Fruit fly (Drosophila melanogaster) whole organism, embryonic: ENCODE data around the gene CG6830.

Experiments used
- Abd-B ChIP-seq: fragments of 200-800 bp; sonication (Bioruptor generic); optimal IDR thresholded peaks from 2 replicates; lab custom pipeline; 2018; ENCODE audit warnings: missing biosample characterization, mild to moderate bottlenecking, missing genetic modification characterization, moderate library complexity
- Asciz ChIP-seq: fragments of 200-800 bp; sonication (Bioruptor generic); optimal IDR thresholded peaks from 2 replicates; lab custom pipeline; 2017; ENCODE audit warnings: missing biosample characterization, mild to moderate bottlenecking, missing genetic modification characterization, missing genetic modification reagents
- B-H1 ChIP-seq: fragments of 200-800 bp; sonication (Bioruptor generic); IDR thresholded peaks from 3 replicates; pipeline ENCODE4 v1.3.6; 2022; ENCODE audit warnings: missing biosample characterization, missing genetic modification characterization
- CG10267 ChIP-seq: fragments of 200-800 bp; sonication (Bioruptor generic); optimal IDR thresholded peaks from 2 replicates; lab custom pipeline; 2018; ENCODE audit warnings: missing biosample characterization, mild to moderate bottlenecking, missing genetic modification characterization, moderate library complexity
- CG1233 ChIP-seq: fragments of 200-800 bp; sonication (Bioruptor generic); optimal IDR thresholded peaks from 4 replicates; lab custom pipeline; 2018; ENCODE audit warnings: missing biosample characterization, mild to moderate bottlenecking, missing genetic modification characterization
- CG13624 ChIP-seq: fragments of 200-800 bp; sonication (Bioruptor generic); optimal IDR thresholded peaks from 2 replicates; lab custom pipeline; 2016; ENCODE audit warnings: missing biosample characterization, missing genetic modification characterization
- CG13894 ChIP-seq: fragments of 200-800 bp; sonication (Bioruptor generic); optimal IDR thresholded peaks from 3 replicates; lab custom pipeline; 2018; ENCODE audit warnings: missing biosample characterization, mild to moderate bottlenecking, missing genetic modification characterization, moderate library complexity
- CG1602 ChIP-seq: fragments of 200-800 bp; sonication (Bioruptor generic); optimal IDR thresholded peaks from 3 replicates; lab custom pipeline; 2016; ENCODE audit warnings: missing biosample characterization, missing genetic modification characterization
- CG16779 ChIP-seq: fragments of 200-800 bp; sonication (Bioruptor generic); IDR thresholded peaks from 2 replicates; pipeline ENCODE4 v1.3.6; 2022; ENCODE audit warnings: missing biosample characterization, missing genetic modification characterization
- CG17912 ChIP-seq: fragments of 200-800 bp; sonication (Bioruptor generic); optimal IDR thresholded peaks from 2 replicates; lab custom pipeline; 2018; ENCODE audit warnings: missing biosample characterization, mild to moderate bottlenecking, missing genetic modification characterization
- CG18476 ChIP-seq: fragments of 200-800 bp; sonication (Bioruptor generic); optimal IDR thresholded peaks from 2 replicates; lab custom pipeline; 2016; ENCODE audit warnings: missing biosample characterization, mild to moderate bottlenecking, missing genetic modification characterization
- CG18619 ChIP-seq: fragments of 200-800 bp; sonication (Bioruptor generic); optimal IDR thresholded peaks from 3 replicates; lab custom pipeline; 2017; ENCODE audit warnings: missing biosample characterization, mild to moderate bottlenecking, missing genetic modification characterization
- CG2889 ChIP-seq: fragments of 200-800 bp; sonication (Bioruptor generic); IDR thresholded peaks from 3 replicates; pipeline ENCODE4 v1.3.6; 2022; ENCODE audit warnings: missing biosample characterization, missing genetic modification characterization
- CG3281 ChIP-seq: fragments of 200-800 bp; sonication (Bioruptor generic); optimal IDR thresholded peaks from 3 replicates; lab custom pipeline; 2017; ENCODE audit warnings: missing biosample characterization, mild to moderate bottlenecking, missing genetic modification characterization
- CG34224 ChIP-seq: fragments of 200-800 bp; sonication (Bioruptor generic); IDR thresholded peaks from 3 replicates; pipeline ENCODE4 v1.3.6; 2022; ENCODE audit warnings: missing biosample characterization, missing genetic modification characterization; ENCODE audit not compliant: partially characterized antibody
- CG43689 ChIP-seq: fragments of 200-800 bp; sonication (Bioruptor generic); IDR thresholded peaks from 2 replicates; pipeline ENCODE4 v1.3.6; 2022; ENCODE audit warnings: missing biosample characterization, missing genetic modification characterization
- CG4854 ChIP-seq: fragments of 200-800 bp; sonication (Bioruptor generic); optimal IDR thresholded peaks from 2 replicates; lab custom pipeline; 2016; ENCODE audit warnings: missing biosample characterization, missing genetic modification characterization, inconsistent platforms
- CG6765 ChIP-seq: fragments of 200-800 bp; sonication (Bioruptor generic); optimal IDR thresholded peaks from 3 replicates; lab custom pipeline; 2017; ENCODE audit warnings: missing biosample characterization, mild to moderate bottlenecking, missing genetic modification characterization
- CG7786 ChIP-seq: fragments of 200-800 bp; sonication (Bioruptor generic); optimal IDR thresholded peaks from 2 replicates; lab custom pipeline; 2016; ENCODE audit warnings: missing biosample characterization, missing genetic modification characterization
- CG7928 ChIP-seq: fragments of 200-800 bp; sonication (Bioruptor generic); optimal IDR thresholded peaks from 2 replicates; lab custom pipeline; 2017; ENCODE audit warnings: missing biosample characterization, mild to moderate bottlenecking, missing genetic modification characterization
- CG8944 ChIP-seq: fragments of 200-800 bp; sonication (Bioruptor generic); optimal IDR thresholded peaks from 3 replicates; lab custom pipeline; 2016; ENCODE audit warnings: missing biosample characterization, missing genetic modification characterization
- CG9215 ChIP-seq: fragments of 200-800 bp; sonication (Bioruptor generic); IDR thresholded peaks from 2 replicates; pipeline ENCODE4 v1.3.6; 2022; ENCODE audit warnings: missing biosample characterization, missing genetic modification characterization
- CG9932 ChIP-seq: fragments of 200-800 bp; sonication (Bioruptor generic); IDR thresholded peaks from 2 replicates; pipeline ENCODE4 v1.3.6; 2022; ENCODE audit warnings: missing biosample characterization, missing genetic modification characterization
- Deaf1 ChIP-seq: fragments of 200-800 bp; optimal IDR thresholded peaks from 3 replicates; lab custom pipeline; 2019; ENCODE audit warnings: missing biosample characterization, mild to moderate bottlenecking, missing genetic modification characterization, moderate library complexity
- Dref ChIP-seq: fragments of 200-800 bp; sonication (Bioruptor generic); IDR thresholded peaks from 2 replicates; pipeline ENCODE4 v1.3.6; 2022; ENCODE audit warnings: missing biosample characterization, missing genetic modification characterization
- Drgx ChIP-seq: fragments of 200-800 bp; sonication (Bioruptor generic); IDR thresholded peaks from 2 replicates; pipeline ENCODE4 v1.3.6; 2022; ENCODE audit warnings: missing biosample characterization, missing genetic modification characterization
- Eip74EF ChIP-seq, 2 experiments: fragments of 200-800 bp in 1 of 2; fragments of >200 bp in 1 of 2; sonication (Bioruptor generic) in 1 of 2; optimal IDR thresholded peaks; 2 replicates each; lab custom pipeline; 2017 to 2019; ENCODE audit warnings: missing biosample characterization in 2 of 2, missing genetic modification characterization in 2 of 2, mild to moderate bottlenecking in 1 of 2, moderate library complexity in 1 of 2
- Fer1 ChIP-seq: fragments of 200-800 bp; sonication (Bioruptor generic); optimal IDR thresholded peaks from 2 replicates; lab custom pipeline; 2017; ENCODE audit warnings: missing biosample characterization, mild to moderate bottlenecking, missing genetic modification characterization
- Hand ChIP-seq: fragments of 200-800 bp; sonication (Bioruptor generic); optimal IDR thresholded peaks from 2 replicates; lab custom pipeline; 2017; ENCODE audit warnings: mild to moderate bottlenecking, missing biosample characterization, missing genetic modification reagents, missing genetic modification characterization
- Hmx ChIP-seq: fragments of 200-800 bp; sonication (Bioruptor generic); optimal IDR thresholded peaks from 2 replicates; lab custom pipeline; 2016; ENCODE audit warnings: missing biosample characterization, missing genetic modification characterization
- NK7.1 ChIP-seq: fragments of 200-800 bp; sonication (Bioruptor generic); optimal IDR thresholded peaks from 3 replicates; lab custom pipeline; 2016; ENCODE audit warnings: missing biosample characterization, missing genetic modification characterization
- Nf-YA ChIP-seq: fragments of 200-800 bp; sonication (Bioruptor generic); IDR thresholded peaks from 2 replicates; pipeline ENCODE4 v1.3.6; 2022; ENCODE audit warnings: missing biosample characterization, missing genetic modification characterization
- Nf-YB ChIP-seq: fragments of 200-800 bp; sonication (Bioruptor generic); optimal IDR thresholded peaks from 3 replicates; lab custom pipeline; 2019; ENCODE audit warnings: missing biosample characterization, mild to moderate bottlenecking, missing genetic modification characterization, moderate library complexity
- Sox102F ChIP-seq: fragments of 200-800 bp; sonication (Bioruptor generic); optimal IDR thresholded peaks from 2 replicates; lab custom pipeline; 2018; ENCODE audit warnings: missing biosample characterization, mild to moderate bottlenecking, missing genetic modification characterization, moderate library complexity
- YL-1 ChIP-seq: fragments of 200-800 bp; sonication (Bioruptor generic); optimal IDR thresholded peaks from 3 replicates; lab custom pipeline; 2017; ENCODE audit warnings: missing biosample characterization, mild to moderate bottlenecking, missing genetic modification characterization
- ash1 ChIP-seq: fragments of 200-800 bp; sonication (Bioruptor generic); optimal IDR thresholded peaks from 2 replicates; lab custom pipeline; 2018; ENCODE audit warnings: missing biosample characterization, mild to moderate bottlenecking, missing genetic modification characterization
- bigmax ChIP-seq: fragments of 200-800 bp; sonication (Bioruptor generic); optimal IDR thresholded peaks from 2 replicates; lab custom pipeline; 2018; ENCODE audit warnings: missing biosample characterization, mild to moderate bottlenecking, missing genetic modification characterization
- br ChIP-seq: fragments of >200 bp; optimal IDR thresholded peaks from 2 replicates; lab custom pipeline; 2017
- chm ChIP-seq: fragments of 200-800 bp; sonication (Bioruptor generic); IDR thresholded peaks from 2 replicates; pipeline ENCODE4 v1.3.6; 2022; ENCODE audit warnings: missing biosample characterization, missing genetic modification characterization
- crc ChIP-seq: fragments of 200-800 bp; sonication (Bioruptor generic); optimal IDR thresholded peaks from 2 replicates; lab custom pipeline; 2016; ENCODE audit warnings: missing biosample characterization, missing genetic modification characterization
- crol ChIP-seq: fragments of 200-800 bp; sonication (Bioruptor generic); IDR thresholded peaks from 2 replicates; pipeline ENCODE4 v1.3.6; 2022; ENCODE audit warnings: missing biosample characterization, missing genetic modification characterization
- dmrt99B ChIP-seq: fragments of 200-800 bp; sonication (Bioruptor generic); optimal IDR thresholded peaks from 2 replicates; lab custom pipeline; 2018; ENCODE audit warnings: missing biosample characterization, mild to moderate bottlenecking, missing genetic modification characterization, moderate library complexity
- ems ChIP-seq: fragments of 200-800 bp; sonication (Bioruptor generic); optimal IDR thresholded peaks from 3 replicates; lab custom pipeline; 2016; ENCODE audit warnings: missing biosample characterization, missing genetic modification characterization
- eyg ChIP-seq: fragments of 200-800 bp; sonication (Bioruptor generic); optimal IDR thresholded peaks from 3 replicates; lab custom pipeline; 2016; ENCODE audit warnings: missing biosample characterization, missing genetic modification characterization
- gce ChIP-seq: fragments of 200-800 bp; sonication (Bioruptor generic); IDR thresholded peaks from 3 replicates; pipeline ENCODE4 v1.3.6; 2022; ENCODE audit warnings: missing biosample characterization, missing genetic modification characterization
- jigr1 ChIP-seq: fragments of 200-800 bp; sonication (Bioruptor generic); IDR thresholded peaks from 3 replicates; pipeline ENCODE4 v1.3.6; 2022; ENCODE audit warnings: missing biosample characterization, missing genetic modification characterization
- jumu ChIP-seq: fragments of 200-800 bp; sonication (Bioruptor generic); optimal IDR thresholded peaks from 3 replicates; lab custom pipeline; 2016; ENCODE audit warnings: missing biosample characterization, missing genetic modification characterization
- nerfin-2 ChIP-seq: fragments of 200-800 bp; sonication (Bioruptor generic); IDR thresholded peaks from 2 replicates; pipeline ENCODE4 v1.3.6; 2022; ENCODE audit warnings: missing biosample characterization, missing genetic modification characterization; ENCODE audit not compliant: partially characterized antibody
- sima ChIP-seq: fragments of 200-800 bp; sonication (Bioruptor generic); optimal IDR thresholded peaks from 2 replicates; lab custom pipeline; 2016; ENCODE audit warnings: missing biosample characterization, missing genetic modification characterization
- slbo ChIP-seq: fragments of 200-800 bp; sonication (Bioruptor generic); IDR thresholded peaks from 2 replicates; pipeline ENCODE4 v1.3.6; 2022; ENCODE audit warnings: missing biosample characterization, missing genetic modification characterization
- tio ChIP-seq: fragments of 200-800 bp; sonication (Bioruptor generic); optimal IDR thresholded peaks from 2 replicates; lab custom pipeline; 2017; ENCODE audit warnings: missing biosample characterization, missing genetic modification characterization, inconsistent platforms
- unpg ChIP-seq: fragments of 200-800 bp; sonication (Bioruptor generic); optimal IDR thresholded peaks from 3 replicates; lab custom pipeline; 2018; ENCODE audit warnings: missing biosample characterization, mild to moderate bottlenecking, missing genetic modification characterization, moderate library complexity

Gene CG6830

DNA sequence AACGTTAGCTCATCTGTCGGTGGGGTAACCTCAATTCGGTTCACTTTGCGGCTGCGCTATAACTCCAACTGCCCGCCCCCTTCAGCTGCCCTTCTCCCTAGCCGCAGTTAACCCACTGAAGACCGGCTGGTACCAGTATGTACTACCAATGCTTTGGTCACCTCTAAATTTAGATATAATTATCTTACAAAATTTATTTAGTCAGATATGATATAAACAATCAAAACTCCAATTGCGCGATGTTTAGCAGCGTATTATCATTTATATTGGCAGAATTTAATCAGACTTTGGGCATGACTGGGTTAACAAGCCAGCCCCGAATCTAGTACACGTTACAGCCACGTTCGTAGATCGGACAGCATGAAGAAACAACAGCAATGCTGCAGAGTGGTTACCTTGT lies 22.4 kb downstream of the CG6830 start (continued):
- TF ChIP-seq CG3281 (GFP tag; lab: Kevin White, UChicago) (peak; percentile 41), CG1602 (GFP tag; lab: Kevin White, UChicago) (no peak), sima (GFP tag; lab: Kevin White, UChicago) (no peak), bigmax (GFP tag; lab: Kevin White, UChicago) (no peak), CG1233 (peak; percentile 24), CG43689 (GFP tag; lab: Robert Waterston, UW) (no peak), chm (GFP tag; lab: Robert Waterston, UW) (no peak), CG13624 (no peak), CG7928 (no peak), ems (GFP tag; lab: Kevin White, UChicago) (peak; percentile 4), CG34224 (no peak), Fer1 (peak; percentile 70), gce (GFP tag; lab: Robert Waterston, UW) (no peak), slbo (peak; percentile 21; the same call in 1 of the 2 replicates), CG2889 (GFP tag; lab: Robert Waterston, UW) (no peak), eyg (GFP tag; lab: Kevin White, UChicago) (no peak), Asciz (GFP tag; lab: Kevin White, UChicago) (peak; percentile 51), br (no peak), CG18476 (GFP tag; lab: Kevin White, UChicago) (no peak), NK7.1 (GFP tag; lab: Kevin White, UChicago) (no peak), dmrt99B (tag; lab: Kevin White, UChicago) (peak; percentile 80), Dref (GFP tag; lab: Robert Waterston, UW) (no peak), CG9932 (GFP tag; lab: Robert Waterston, UW) (no peak), jumu (GFP tag; lab: Kevin White, UChicago) (no peak), YL-1 (GFP tag; lab: Kevin White, UChicago) (no peak), CG4854 (GFP tag; lab: Kevin White, UChicago) (peak; percentile 8), unpg (GFP tag; lab: Kevin White, UChicago) (peak; percentile 61), B-H1 (no peak; the same call in 2 of the 3 replicates), Hand (GFP tag; lab: Kevin White, UChicago) (no peak), jigr1 (no peak), ash1 (no peak), Eip74EF (GFP tag; optimal IDR thresholded peaks at IDR 0.05; lab: Kevin White, UChicago) (peak in 1 of 2 experiments; percentile 38), CG7786 (no peak), CG10267 (tag; lab: Kevin White, UChicago) (peak; percentile 21), CG17912 (GFP tag; lab: Kevin White, UChicago) (no peak), Nf-YB (peak; percentile 14), CG16779 (GFP tag; lab: Robert Waterston, UW) (no peak), Nf-YA (GFP tag; lab: Robert Waterston, UW) (no peak), crc (no peak), Drgx (peak; percentile 73), crol (peak; percentile 35), Hmx (GFP tag; lab: Kevin White, UChicago) (no peak), CG18619 (no peak), CG13894 (no peak), Sox102F (GFP tag; lab: Kevin White, UChicago) (peak; percentile 66), Abd-B (GFP tag; lab: Kevin White, UChicago) (no peak), CG9215 (GFP tag; lab: Robert Waterston, UW) (no peak; the same call in 1 of the 2 replicates), Deaf1 (tag; lab: Kevin White, UChicago) (peak; percentile 19), CG8944 (GFP tag; lab: Kevin White, UChicago) (no peak), CG6765 (GFP tag; lab: Kevin White, UChicago) (no peak), tio (no peak), nerfin-2 (GFP tag; lab: Robert Waterston, UW) (no peak)
